Worm (Caenorhabditis elegans) whole organism, L2 larva: ENCODE measurements around the gene gei-14.

Source experiments
- C34F6.9 ChIP-seq: fragments of 150-350 bp; optimal IDR thresholded peaks from 2 replicates; lab custom pipeline; 2014; ENCODE audit warnings: missing biosample characterization, missing genetic modification characterization
- F13H6.1 ChIP-seq: sonication (generic microtip); optimal IDR thresholded peaks from 2 replicates; lab custom pipeline; 2016; ENCODE audit warnings: missing genetic modification characterization, missing compliant biosample characterization
- R02D3.7 ChIP-seq: fragments of 150-350 bp; optimal IDR thresholded peaks from 2 replicates; lab custom pipeline; 2014; ENCODE audit warnings: missing biosample characterization, missing genetic modification characterization
- Y55F3AM.14 ChIP-seq: fragments of 200-800 bp; sonication (Bioruptor generic); optimal IDR thresholded peaks from 2 replicates; lab custom pipeline; 2018; ENCODE audit warnings: mild to moderate bottlenecking, missing genetic modification characterization, missing compliant biosample characterization
- ZK546.5 ChIP-seq: sonication (generic microtip); optimal IDR thresholded peaks from 2 replicates; lab custom pipeline; 2017; ENCODE audit warnings: missing biosample characterization, missing genetic modification characterization
- alr-1 ChIP-seq: fragments of 150-350 bp; optimal IDR thresholded peaks from 2 replicates; lab custom pipeline; 2014; ENCODE audit warnings: missing biosample characterization, missing genetic modification characterization
- aly-2 ChIP-seq: fragments of 150-350 bp; optimal IDR thresholded peaks from 2 replicates; lab custom pipeline; 2014; ENCODE audit warnings: missing biosample characterization, missing genetic modification characterization
- ama-1 ChIP-seq: fragments of 150-350 bp; optimal IDR thresholded peaks from 2 replicates; lab custom pipeline; 2018; ENCODE audit warnings: inconsistent platforms
- blmp-1 ChIP-seq: sonication (generic microtip); optimal IDR thresholded peaks from 2 replicates; lab custom pipeline; 2017; ENCODE audit warnings: missing genetic modification characterization, mild to moderate bottlenecking, missing compliant biosample characterization, antibody characterized with exemption, moderate library complexity; ENCODE audit not compliant: insufficient read depth
- ceh-16 ChIP-seq: fragments of 150-350 bp; optimal IDR thresholded peaks from 2 replicates; lab custom pipeline; 2014; ENCODE audit warnings: missing biosample characterization, missing genetic modification characterization
- crh-2 ChIP-seq: sonication (generic microtip); optimal IDR thresholded peaks from 2 replicates; lab custom pipeline; 2017; ENCODE audit warnings: missing biosample characterization, missing genetic modification characterization
- dmd-4 ChIP-seq: sonication (generic microtip); optimal IDR thresholded peaks from 2 replicates; lab custom pipeline; 2017; ENCODE audit warnings: missing biosample characterization, missing genetic modification characterization
- egl-27 ChIP-seq: sonication (generic microtip); optimal IDR thresholded peaks from 3 replicates; lab custom pipeline; 2017; ENCODE audit warnings: missing biosample characterization, missing genetic modification reagents, missing genetic modification characterization
- elt-1 ChIP-seq: fragments of 150-350 bp; optimal IDR thresholded peaks from 2 replicates; lab custom pipeline; 2014; ENCODE audit warnings: missing biosample characterization, missing genetic modification characterization
- elt-3 ChIP-seq: sonication (generic microtip); optimal IDR thresholded peaks from 2 replicates; lab custom pipeline; 2017; ENCODE audit warnings: missing biosample characterization, missing genetic modification characterization
- fos-1 ChIP-seq: fragments of 150-350 bp; optimal IDR thresholded peaks from 2 replicates; lab custom pipeline; 2014; ENCODE audit warnings: missing biosample characterization, missing genetic modification characterization
- gmeb-1 ChIP-seq: fragments of 150-350 bp; optimal IDR thresholded peaks from 2 replicates; lab custom pipeline; 2014; ENCODE audit warnings: missing biosample characterization, missing genetic modification characterization
- lin-11 ChIP-seq: fragments of 150-350 bp; sonication (generic microtip); optimal IDR thresholded peaks from 2 replicates; lab custom pipeline; 2014; ENCODE audit warnings: missing biosample characterization, missing genetic modification characterization, inconsistent platforms, mixed read lengths
- lin-13 ChIP-seq: fragments of 150-350 bp; optimal IDR thresholded peaks from 2 replicates; lab custom pipeline; 2014; ENCODE audit warnings: missing biosample characterization, missing genetic modification reagents, missing genetic modification characterization
- lin-39 ChIP-seq: fragments of 150-350 bp; optimal IDR thresholded peaks from 2 replicates; lab custom pipeline; 2014; ENCODE audit warnings: missing biosample characterization, missing genetic modification reagents, missing genetic modification characterization
- lsy-2 ChIP-seq, 2 experiments: fragments of 150-350 bp in 1 of 2; sonication (generic microtip) in 1 of 2; optimal IDR thresholded peaks; 2 replicates each; lab custom pipeline; 2014 to 2017; ENCODE audit warnings: missing biosample characterization in 2 of 2, missing genetic modification characterization in 2 of 2
- mab-5 ChIP-seq: fragments of 150-350 bp; optimal IDR thresholded peaks from 2 replicates; lab custom pipeline; 2014; ENCODE audit warnings: missing biosample characterization, missing genetic modification characterization
- mbf-1 ChIP-seq: sonication (generic microtip); optimal IDR thresholded peaks from 2 replicates; lab custom pipeline; 2017; ENCODE audit warnings: missing biosample characterization, missing genetic modification characterization
- mdl-1 ChIP-seq, 2 experiments: fragments of 150-350 bp in 1 of 2; sonication (generic microtip) in 1 of 2; optimal IDR thresholded peaks; 2 replicates each; lab custom pipeline; 2017; ENCODE audit warnings: missing biosample characterization in 2 of 2, missing genetic modification characterization in 2 of 2
- nhr-10 ChIP-seq: sonication (generic microtip); optimal IDR thresholded peaks from 2 replicates; lab custom pipeline; 2017; ENCODE audit warnings: missing biosample characterization, missing genetic modification characterization
- nhr-11 ChIP-seq: fragments of 150-350 bp; optimal IDR thresholded peaks from 2 replicates; lab custom pipeline; 2014; ENCODE audit warnings: missing biosample characterization, missing genetic modification characterization
- nhr-12 ChIP-seq: fragments of 150-350 bp; optimal IDR thresholded peaks from 2 replicates; lab custom pipeline; 2014; ENCODE audit warnings: missing biosample characterization, missing genetic modification characterization
- nhr-129 ChIP-seq: fragments of 150-350 bp; optimal IDR thresholded peaks from 2 replicates; lab custom pipeline; 2014; ENCODE audit warnings: missing biosample characterization, missing genetic modification characterization
- nhr-21 ChIP-seq: fragments of 150-350 bp; optimal IDR thresholded peaks from 2 replicates; lab custom pipeline; 2014; ENCODE audit warnings: missing biosample characterization, missing genetic modification characterization
- nhr-237 ChIP-seq: fragments of 150-350 bp; optimal IDR thresholded peaks from 2 replicates; lab custom pipeline; 2014; ENCODE audit warnings: missing biosample characterization, missing genetic modification characterization
- nhr-25 ChIP-seq: fragments of 150-350 bp; sonication (generic microtip); optimal IDR thresholded peaks from 3 replicates; lab custom pipeline; 2014; ENCODE audit warnings: missing biosample characterization, missing genetic modification characterization
- nhr-6 ChIP-seq: fragments of 150-350 bp; optimal IDR thresholded peaks from 2 replicates; lab custom pipeline; 2014; ENCODE audit warnings: missing biosample characterization, missing genetic modification characterization
- nhr-77 ChIP-seq: fragments of 150-350 bp; optimal IDR thresholded peaks from 2 replicates; lab custom pipeline; 2014; ENCODE audit warnings: missing biosample characterization, missing genetic modification characterization
- peb-1 ChIP-seq: fragments of 150-350 bp; optimal IDR thresholded peaks from 2 replicates; lab custom pipeline; 2014; ENCODE audit warnings: missing biosample characterization, missing genetic modification characterization
- sem-4 ChIP-seq: fragments of 150-350 bp; optimal IDR thresholded peaks from 2 replicates; lab custom pipeline; 2014; ENCODE audit warnings: missing biosample characterization, missing genetic modification reagents, missing genetic modification characterization
- sma-3 ChIP-seq: sonication (generic microtip); optimal IDR thresholded peaks from 2 replicates; lab custom pipeline; 2016; ENCODE audit warnings: missing genetic modification reagents, missing genetic modification characterization, missing compliant biosample characterization
- sma-9 ChIP-seq, 2 experiments: fragments of 150-350 bp in 1 of 2; sonication (generic microtip) in 1 of 2; optimal IDR thresholded peaks; 2 replicates each; lab custom pipeline; 2014 to 2016; ENCODE audit warnings: missing genetic modification characterization in 2 of 2, mild to moderate bottlenecking in 1 of 2, missing biosample characterization in 1 of 2, missing compliant biosample characterization in 1 of 2, missing genetic modification reagents in 1 of 2, moderate library complexity in 1 of 2
- snpc-4 ChIP-seq: fragments of 150-350 bp; optimal IDR thresholded peaks from 2 replicates; lab custom pipeline; 2014; ENCODE audit warnings: missing biosample characterization, missing genetic modification characterization
- unc-39 ChIP-seq: fragments of 150-350 bp; optimal IDR thresholded peaks from 2 replicates; lab custom pipeline; 2014; ENCODE audit warnings: missing biosample characterization, missing genetic modification characterization
- unc-55 ChIP-seq: fragments of 150-350 bp; sonication (generic microtip); optimal IDR thresholded peaks from 3 replicates; lab custom pipeline; 2014; ENCODE audit warnings: missing biosample characterization, missing genetic modification reagents, missing genetic modification characterization
- unc-62 ChIP-seq: fragments of 150-350 bp; optimal IDR thresholded peaks from 2 replicates; lab custom pipeline; 2014; ENCODE audit warnings: missing biosample characterization, missing genetic modification reagents, missing genetic modification characterization
- ztf-1 ChIP-seq: fragments of 200-800 bp; sonication (Bioruptor generic); conservative IDR thresholded peaks from 2 replicates; pipeline ENCODE4 v1.3.6; 2022; ENCODE audit warnings: missing genetic modification characterization, missing compliant biosample characterization
- ztf-11 ChIP-seq: sonication (generic microtip); optimal IDR thresholded peaks from 2 replicates; lab custom pipeline; 2017; ENCODE audit warnings: missing biosample characterization, missing genetic modification characterization
- ztf-4 ChIP-seq: fragments of 150-350 bp; optimal IDR thresholded peaks from 2 replicates; lab custom pipeline; 2014; ENCODE audit warnings: missing biosample characterization, missing genetic modification characterization

Gene gei-14

ce11 chrII:8263562-8263961 is 12.5 kb downstream of the gei-14 start:
- no peak for TF ChIP-seq nhr-77 (tag; lab: Kevin White, UChicago)
- no peak for TF ChIP-seq R02D3.7
- TF ChIP-seq nhr-10 (tag; lab: Kevin White, UChicago): no peak
- no peak for TF ChIP-seq mab-5 (tag; lab: Kevin White, UChicago)
- peak; percentile 49 for TF ChIP-seq blmp-1 (tag; lab: Kevin White, UChicago)
- TF ChIP-seq mbf-1: no peak
- peak in 1 of 2 experiments; percentile 14 for TF ChIP-seq mdl-1 (tag; optimal IDR thresholded peaks at IDR 0.05; lab: Kevin White, UChicago)
- no peak for TF ChIP-seq ama-1 (lab: Kevin White, UChicago)
- TF ChIP-seq peb-1 (tag; lab: Kevin White, UChicago): no peak
- no peak for TF ChIP-seq snpc-4 (tag; lab: Kevin White, UChicago)
- TF ChIP-seq sem-4 (tag; lab: Kevin White, UChicago): no peak
- no peak for TF ChIP-seq lin-39
- no peak for TF ChIP-seq ztf-11 (tag; lab: Kevin White, UChicago)
- TF ChIP-seq nhr-237 (tag; lab: Kevin White, UChicago): no peak
- TF ChIP-seq nhr-6 (tag; lab: Kevin White, UChicago): peak; percentile 18
- TF ChIP-seq ZK546.5 (tag; lab: Kevin White, UChicago): no peak
- no peak for TF ChIP-seq nhr-11 (tag; lab: Kevin White, UChicago)
- no peak for TF ChIP-seq F13H6.1 (tag; lab: Kevin White, UChicago)
- no peak for TF ChIP-seq unc-55 (GFP tag; lab: Kevin White, UChicago)
- TF ChIP-seq dmd-4 (tag; lab: Kevin White, UChicago): no peak
- TF ChIP-seq C34F6.9 (tag; lab: Kevin White, UChicago): no peak
- TF ChIP-seq sma-9 (GFP tag; optimal IDR thresholded peaks at IDR 0.05; lab: Kevin White, UChicago): peak; percentile 91
- TF ChIP-seq sma-9 (tag; optimal IDR thresholded peaks at IDR 0.05; lab: Kevin White, UChicago): no peak
- no peak for TF ChIP-seq elt-1 (tag; lab: Kevin White, UChicago)
- no peak for TF ChIP-seq nhr-129 (tag; lab: Kevin White, UChicago)
- no peak for TF ChIP-seq lsy-2 (tag; optimal IDR thresholded peaks at IDR 0.05; lab: Kevin White, UChicago)
- TF ChIP-seq nhr-21 (tag; lab: Kevin White, UChicago): peak; percentile 61
- TF ChIP-seq lin-13: no peak
- TF ChIP-seq elt-3 (tag; lab: Kevin White, UChicago): no peak
- no peak for TF ChIP-seq unc-39 (tag; lab: Kevin White, UChicago)
- no peak for TF ChIP-seq lin-11 (tag; lab: Kevin White, UChicago)
- no peak for TF ChIP-seq nhr-25 (tag; lab: Kevin White, UChicago)
- TF ChIP-seq ceh-16 (tag; lab: Kevin White, UChicago): no peak
- no peak for TF ChIP-seq gmeb-1
- no peak for TF ChIP-seq Y55F3AM.14 (GFP tag; lab: Kevin White, UChicago)
- no peak for TF ChIP-seq ztf-4 (tag; lab: Kevin White, UChicago)
- TF ChIP-seq fos-1 (tag; lab: Kevin White, UChicago): peak; percentile 40
- TF ChIP-seq unc-62: no peak
- no peak for TF ChIP-seq egl-27 (tag; lab: Kevin White, UChicago)
- TF ChIP-seq sma-3: peak; percentile 81

ce11 chrII:8259674-8260073 is 16.4 kb downstream of the gei-14 start:
- TF ChIP-seq sma-3: peak; percentile 88
- no peak for TF ChIP-seq lin-13
- peak; percentile 23 for TF ChIP-seq crh-2 (tag; lab: Kevin White, UChicago)
- peak; percentile 66 for TF ChIP-seq sma-9 (GFP tag; optimal IDR thresholded peaks at IDR 0.05; lab: Kevin White, UChicago)
- no peak for TF ChIP-seq sma-9 (tag; optimal IDR thresholded peaks at IDR 0.05; lab: Kevin White, UChicago)
- TF ChIP-seq nhr-129 (tag; lab: Kevin White, UChicago): peak; percentile 12

ce11 chrII:8259038-8259437 is 17.0 kb downstream of the gei-14 start, which contains the start of gene F35C11.6:
Gene F35C11.6 (minus strand): TSS chrII:8259138.
- no peak for TF ChIP-seq mdl-1 (tag; optimal IDR thresholded peaks at IDR 0.05; lab: Kevin White, UChicago)
- no peak for TF ChIP-seq ztf-11 (tag; lab: Kevin White, UChicago)
- no peak for TF ChIP-seq alr-1
- TF ChIP-seq nhr-11 (tag; lab: Kevin White, UChicago): no peak
- TF ChIP-seq lin-13: no peak
- TF ChIP-seq sma-3: no peak
- TF ChIP-seq unc-55 (GFP tag; lab: Kevin White, UChicago): no peak
- TF ChIP-seq ceh-16 (tag; lab: Kevin White, UChicago): no peak
- no peak for TF ChIP-seq nhr-25 (tag; lab: Kevin White, UChicago)
- no peak for TF ChIP-seq ztf-1 (GFP tag; lab: Robert Waterston, UW)
- no peak for TF ChIP-seq sma-9 (GFP tag; optimal IDR thresholded peaks at IDR 0.05; lab: Kevin White, UChicago)
- no peak for TF ChIP-seq sma-9 (tag; optimal IDR thresholded peaks at IDR 0.05; lab: Kevin White, UChicago)
- no peak for TF ChIP-seq egl-27 (tag; lab: Kevin White, UChicago)
- TF ChIP-seq Y55F3AM.14 (GFP tag; lab: Kevin White, UChicago): no peak
- TF ChIP-seq blmp-1 (tag; lab: Kevin White, UChicago): no peak
- no peak for TF ChIP-seq aly-2 (tag; lab: Kevin White, UChicago)
- TF ChIP-seq nhr-10 (tag; lab: Kevin White, UChicago): no peak
- TF ChIP-seq nhr-12 (tag; lab: Kevin White, UChicago): no peak
- no peak for TF ChIP-seq F13H6.1 (tag; lab: Kevin White, UChicago)
- no peak for TF ChIP-seq elt-1 (tag; lab: Kevin White, UChicago)
